Worm (Caenorhabditis elegans) whole organism, late embryonic: ENCODE results near the gene K02A6.2.

Experiments
- F13H6.1 ChIP-seq: sonication (generic microtip); optimal IDR thresholded peaks from 2 replicates; lab custom pipeline; 2016; ENCODE audit warnings: missing genetic modification characterization, missing compliant biosample characterization
- K09A11.1 ChIP-seq: sonication (generic microtip); optimal IDR thresholded peaks from 2 replicates; lab custom pipeline; 2017; ENCODE audit warnings: antibody characterized with exemption, mild to moderate bottlenecking, missing genetic modification characterization, missing compliant biosample characterization; ENCODE audit not compliant: insufficient read depth
- ahr-1 ChIP-seq: sonication (generic microtip); optimal IDR thresholded peaks from 2 replicates; lab custom pipeline; 2016; ENCODE audit warnings: missing genetic modification characterization, missing compliant biosample characterization
- ceh-2 ChIP-seq: sonication (generic microtip); optimal IDR thresholded peaks from 2 replicates; lab custom pipeline; 2016; ENCODE audit warnings: missing genotype, missing genetic modification characterization, missing compliant biosample characterization
- ceh-22 ChIP-seq: sonication (generic microtip); optimal IDR thresholded peaks from 2 replicates; lab custom pipeline; 2017; ENCODE audit warnings: missing biosample characterization, missing genetic modification characterization
- ceh-30 ChIP-seq: fragments of 150-350 bp; optimal IDR thresholded peaks from 2 replicates; lab custom pipeline; 2014; ENCODE audit warnings: missing biosample characterization, missing genetic modification characterization
- ceh-31 ChIP-seq: sonication (generic microtip); optimal IDR thresholded peaks from 2 replicates; lab custom pipeline; 2016; ENCODE audit warnings: missing genetic modification characterization, missing compliant biosample characterization
- ceh-48 ChIP-seq: sonication (generic microtip); optimal IDR thresholded peaks from 2 replicates; lab custom pipeline; 2016; ENCODE audit warnings: missing genetic modification characterization, inconsistent platforms, missing compliant biosample characterization
- ceh-9 ChIP-seq: sonication (generic microtip); optimal IDR thresholded peaks from 2 replicates; lab custom pipeline; 2016; ENCODE audit warnings: mild to moderate bottlenecking, missing genetic modification characterization, inconsistent platforms, missing compliant biosample characterization
- che-1 ChIP-seq: sonication (generic microtip); optimal IDR thresholded peaks from 2 replicates; lab custom pipeline; 2016; ENCODE audit warnings: mild to moderate bottlenecking, missing genetic modification characterization, missing compliant biosample characterization
- dve-1 ChIP-seq: sonication (generic microtip); optimal IDR thresholded peaks from 2 replicates; lab custom pipeline; 2017; ENCODE audit warnings: antibody characterized with exemption, mild to moderate bottlenecking, missing genetic modification characterization, missing compliant biosample characterization
- elt-4 ChIP-seq: sonication (generic microtip); optimal IDR thresholded peaks from 2 replicates; lab custom pipeline; 2016; ENCODE audit warnings: missing genetic modification characterization, missing compliant biosample characterization
- fkh-6 ChIP-seq: sonication (generic microtip); optimal IDR thresholded peaks from 2 replicates; lab custom pipeline; 2016; ENCODE audit warnings: missing genetic modification characterization, missing compliant biosample characterization
- gmeb-2 ChIP-seq: sonication (generic microtip); optimal IDR thresholded peaks from 2 replicates; lab custom pipeline; 2016; ENCODE audit warnings: missing genetic modification characterization, inconsistent platforms, missing compliant biosample characterization
- hlh-13 ChIP-seq: fragments of 200-800 bp; sonication (Bioruptor generic); optimal IDR thresholded peaks from 2 replicates; lab custom pipeline; 2018; ENCODE audit warnings: mild to moderate bottlenecking, missing genetic modification characterization, missing compliant biosample characterization
- hlh-30 ChIP-seq: sonication (generic microtip); optimal IDR thresholded peaks from 2 replicates; lab custom pipeline; 2017; ENCODE audit warnings: antibody characterized with exemption, missing genetic modification characterization, missing compliant biosample characterization; ENCODE audit not compliant: insufficient read depth
- hlh-6 ChIP-seq: sonication (generic microtip); optimal IDR thresholded peaks from 2 replicates; lab custom pipeline; 2016; ENCODE audit warnings: missing genotype, missing genetic modification characterization, missing compliant biosample characterization
- lim-6 ChIP-seq: sonication (generic microtip); optimal IDR thresholded peaks from 2 replicates; lab custom pipeline; 2016; ENCODE audit warnings: missing genetic modification characterization, missing compliant biosample characterization
- madf-2 ChIP-seq: sonication (generic microtip); optimal IDR thresholded peaks from 2 replicates; lab custom pipeline; 2017; ENCODE audit warnings: missing genetic modification characterization, missing compliant biosample characterization
- nhr-11 ChIP-seq: fragments of 150-350 bp; optimal IDR thresholded peaks from 2 replicates; lab custom pipeline; 2014; ENCODE audit warnings: missing biosample characterization, missing genetic modification characterization
- nhr-232 ChIP-seq: sonication (generic microtip); optimal IDR thresholded peaks from 2 replicates; lab custom pipeline; 2016; ENCODE audit warnings: missing genetic modification characterization, missing compliant biosample characterization
- odd-2 ChIP-seq: sonication (generic microtip); optimal IDR thresholded peaks from 2 replicates; lab custom pipeline; 2017; ENCODE audit warnings: antibody characterized with exemption, mild to moderate bottlenecking, missing genetic modification characterization, missing compliant biosample characterization
- pag-3 ChIP-seq: sonication (generic microtip); optimal IDR thresholded peaks from 2 replicates; lab custom pipeline; 2016; ENCODE audit warnings: missing compliant biosample characterization, missing genetic modification characterization, borderline replicate concordance
- pat-9 ChIP-seq: fragments of 200-800 bp; sonication (Bioruptor generic); optimal IDR thresholded peaks from 2 replicates; lab custom pipeline; 2018; ENCODE audit warnings: mild to moderate bottlenecking, missing genetic modification characterization, moderate library complexity, missing compliant biosample characterization
- pax-1 ChIP-seq: fragments of 150-350 bp; optimal IDR thresholded peaks from 2 replicates; lab custom pipeline; 2014; ENCODE audit warnings: missing biosample characterization, missing genetic modification characterization
- pha-4 ChIP-seq: fragments of 150-350 bp; optimal IDR thresholded peaks from 2 replicates; lab custom pipeline; 2018; ENCODE audit warnings: missing biosample characterization, missing genetic modification reagents, missing genetic modification characterization
- pqm-1 ChIP-seq: sonication (generic microtip); optimal IDR thresholded peaks from 2 replicates; lab custom pipeline; 2016; ENCODE audit warnings: missing genetic modification characterization, missing compliant biosample characterization
- ref-2 ChIP-seq: sonication (generic microtip); optimal IDR thresholded peaks from 2 replicates; lab custom pipeline; 2016; ENCODE audit warnings: missing genetic modification characterization, missing compliant biosample characterization
- rnt-1 ChIP-seq: sonication (generic microtip); optimal IDR thresholded peaks from 2 replicates; lab custom pipeline; 2016; ENCODE audit warnings: missing genetic modification characterization, missing compliant biosample characterization
- sdc-2 ChIP-seq: sonication (generic microtip); optimal IDR thresholded peaks from 2 replicates; lab custom pipeline; 2016; ENCODE audit warnings: missing genotype, missing genetic modification characterization, missing compliant biosample characterization
- sox-2 ChIP-seq: fragments of 200-800 bp; sonication (Bioruptor generic); IDR thresholded peaks from 2 replicates; pipeline ENCODE4 v1.3.6; 2022; ENCODE audit warnings: missing genetic modification reagents, missing genetic modification characterization, missing compliant biosample characterization
- sox-4 ChIP-seq: sonication (generic microtip); optimal IDR thresholded peaks from 2 replicates; lab custom pipeline; 2017; ENCODE audit warnings: mild to moderate bottlenecking, missing genetic modification characterization, inconsistent platforms, missing compliant biosample characterization
- tbx-2 ChIP-seq: sonication (generic microtip); optimal IDR thresholded peaks from 2 replicates; lab custom pipeline; 2016; ENCODE audit warnings: missing genetic modification characterization, missing compliant biosample characterization
- unc-42 ChIP-seq: sonication (generic microtip); optimal IDR thresholded peaks from 2 replicates; lab custom pipeline; 2016; ENCODE audit warnings: missing genotype, missing genetic modification characterization, missing compliant biosample characterization
- unc-55 ChIP-seq: sonication (generic microtip); optimal IDR thresholded peaks from 2 replicates; lab custom pipeline; 2017; ENCODE audit warnings: missing biosample characterization, missing genetic modification reagents, missing genetic modification characterization
- zip-5 ChIP-seq: sonication (generic microtip); optimal IDR thresholded peaks from 2 replicates; lab custom pipeline; 2016; ENCODE audit warnings: missing genetic modification characterization, missing compliant biosample characterization

The K02A6.2 gene

DNA sequence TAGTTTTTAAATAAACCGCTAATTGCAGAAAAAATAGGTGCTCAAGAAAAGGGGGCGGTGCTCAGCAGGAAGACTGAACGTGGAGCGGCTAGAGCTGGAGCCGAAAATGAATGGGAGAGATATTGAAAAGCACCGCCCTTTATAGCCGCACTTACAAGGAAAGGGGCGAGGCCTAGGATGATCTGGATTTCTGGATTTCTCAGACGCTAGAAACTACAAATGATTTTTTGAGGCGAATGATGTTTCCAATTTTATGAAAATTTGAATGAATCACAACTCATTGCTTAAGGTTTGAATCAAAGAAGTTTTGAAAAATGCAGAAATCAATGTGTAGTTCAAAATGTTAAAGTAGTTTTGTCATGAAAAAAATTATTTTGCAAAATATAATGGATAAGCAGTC is at the start of gene K02A6.2:
K02A6.2 (minus strand) TSS at position 101 of the 400 bp plus-strand sequence.
- TF ChIP-seq lim-6 (tag; lab: Kevin White, UChicago) (no peak), unc-42 (tag; lab: Kevin White, UChicago) (no peak), odd-2 (no peak), fkh-6 (tag; lab: Kevin White, UChicago) (no peak), unc-55 (GFP tag; lab: Kevin White, UChicago) (no peak), dve-1 (no peak), pag-3 (no peak), sdc-2 (tag; lab: Kevin White, UChicago) (no peak), sox-2 (GFP tag; lab: Robert Waterston, UW) (no peak), F13H6.1 (tag; lab: Kevin White, UChicago) (no peak), pqm-1 (tag; lab: Kevin White, UChicago) (no peak), nhr-11 (tag; lab: Kevin White, UChicago) (no peak), ceh-30 (no peak), hlh-30 (no peak), zip-5 (tag; lab: Kevin White, UChicago) (no peak)

DNA sequence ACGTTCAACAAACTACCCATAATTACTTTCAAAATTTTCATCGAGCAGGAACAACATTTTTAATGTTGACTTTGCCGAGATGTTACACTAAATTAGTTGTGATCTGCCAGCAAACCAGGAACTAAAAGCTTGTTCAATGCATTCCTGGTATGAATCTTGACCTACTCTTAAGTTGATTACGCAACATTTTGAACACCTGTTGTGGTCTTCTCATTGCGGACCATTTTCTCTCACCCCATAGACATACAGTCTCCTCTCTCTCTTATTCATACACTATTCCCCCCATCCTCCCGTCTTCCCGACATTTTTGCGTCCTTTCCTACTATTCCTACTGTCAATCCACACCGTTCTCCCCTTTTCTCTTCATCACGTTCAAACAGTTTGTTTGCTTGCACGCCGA is 48.7 kb upstream of the K02A6.2 start:
- peak; percentile 28 for TF ChIP-seq ceh-31
- peak; percentile 15 for TF ChIP-seq tbx-2 (tag; lab: Kevin White, UChicago)
- no peak for TF ChIP-seq ceh-2 (tag; lab: Kevin White, UChicago)
- TF ChIP-seq sdc-2 (tag; lab: Kevin White, UChicago) = no peak
- peak; percentile 18 for TF ChIP-seq ref-2 (tag; lab: Kevin White, UChicago)

DNA sequence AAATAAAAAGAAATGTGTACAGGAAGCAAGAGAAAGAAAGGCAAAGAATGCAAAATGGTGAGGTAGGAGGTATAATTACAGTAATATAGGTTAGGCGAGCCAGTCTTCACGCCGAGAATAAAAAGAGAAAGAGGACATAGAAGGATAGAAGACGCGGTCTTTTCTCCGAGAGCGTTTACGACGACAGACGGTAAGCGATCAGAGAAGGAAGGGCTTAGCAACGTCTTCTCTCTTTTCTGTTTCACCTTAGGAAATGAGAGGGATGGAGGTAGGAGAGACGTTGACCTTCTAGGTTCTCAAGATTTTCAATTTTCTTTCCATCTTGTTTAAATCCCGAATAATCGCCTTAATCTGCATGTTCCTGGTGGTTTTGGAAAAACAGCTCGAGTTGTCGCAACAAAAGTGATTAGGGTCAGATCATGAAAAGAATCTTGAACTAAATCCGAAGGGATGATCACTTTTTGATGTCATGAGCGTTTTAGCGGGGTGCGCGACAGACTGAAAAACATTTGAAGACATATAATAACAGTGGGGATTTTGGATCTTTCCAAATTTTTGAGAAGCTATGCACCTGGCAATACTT is 46.2 kb upstream of the K02A6.2 start, which contains the start of gene cutl-29:
cutl-29 (minus strand) TSS at position 51 of the 583 bp plus-strand sequence.
- TF ChIP-seq pha-4 (tag; lab: Kevin White, UChicago) (no peak), ceh-30 (no peak), ceh-31 (peak; percentile 11)

DNA sequence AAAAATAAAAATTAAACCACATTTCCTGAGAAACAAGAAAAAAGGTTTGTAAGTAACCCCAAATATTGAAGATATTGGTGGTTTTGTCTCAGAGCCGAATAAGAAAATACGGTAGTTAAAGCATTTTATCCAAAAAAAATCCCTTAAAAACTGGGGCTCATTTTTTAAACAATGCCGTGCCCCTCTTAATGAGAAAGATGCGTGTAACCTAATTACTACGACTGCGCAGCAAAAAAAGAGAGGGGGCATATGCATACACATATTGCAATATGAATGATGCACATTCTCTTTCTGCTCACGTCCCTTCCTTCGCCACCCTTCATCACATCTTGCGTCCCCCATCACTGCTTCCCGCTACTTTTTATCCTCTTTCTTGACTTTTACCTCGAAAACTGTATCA is 43.3 kb upstream of the K02A6.2 start:
- peak; percentile 14 for TF ChIP-seq ceh-31
- TF ChIP-seq sox-2 (GFP tag; lab: Robert Waterston, UW) = no peak
- peak; percentile 54 for TF ChIP-seq unc-42 (tag; lab: Kevin White, UChicago)
- TF ChIP-seq lim-6 (tag; lab: Kevin White, UChicago) = no peak

DNA sequence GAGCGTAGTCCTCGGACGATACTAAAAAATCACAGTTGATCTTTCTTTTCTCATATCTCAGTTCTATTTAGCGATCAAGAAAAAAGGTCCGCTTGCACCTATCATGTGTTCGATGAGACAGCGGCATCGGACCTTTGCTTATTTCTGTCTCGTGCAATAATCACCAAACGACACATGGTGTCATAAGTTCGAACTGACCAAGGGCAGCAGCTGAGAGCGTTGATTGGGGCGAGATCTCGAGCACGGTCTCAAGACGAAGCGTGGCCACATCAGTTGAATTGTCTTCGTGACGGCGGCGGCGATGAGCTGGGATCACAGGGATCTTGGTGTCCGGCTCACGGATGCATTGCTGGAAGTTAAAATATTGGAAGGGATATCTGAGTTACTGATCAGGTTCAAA is 37.9 kb upstream of the K02A6.2 start:
- TF ChIP-seq hlh-6 (tag; lab: Kevin White, UChicago) (no peak), pha-4 (tag; lab: Kevin White, UChicago) (no peak), fkh-6 (tag; lab: Kevin White, UChicago) (no peak), pax-1 (tag; lab: Kevin White, UChicago) (no peak), madf-2 (no peak), ahr-1 (tag; lab: Kevin White, UChicago) (no peak), sox-4 (tag; lab: Kevin White, UChicago) (no peak), K09A11.1 (tag; lab: Kevin White, UChicago) (no peak), gmeb-2 (tag; lab: Kevin White, UChicago) (no peak), hlh-13 (GFP tag; lab: Kevin White, UChicago) (no peak), ceh-48 (tag; lab: Kevin White, UChicago) (no peak), sox-2 (GFP tag; lab: Robert Waterston, UW) (no peak), ceh-22 (tag; lab: Kevin White, UChicago) (no peak), nhr-232 (tag; lab: Kevin White, UChicago) (no peak), ceh-31 (no peak)

DNA sequence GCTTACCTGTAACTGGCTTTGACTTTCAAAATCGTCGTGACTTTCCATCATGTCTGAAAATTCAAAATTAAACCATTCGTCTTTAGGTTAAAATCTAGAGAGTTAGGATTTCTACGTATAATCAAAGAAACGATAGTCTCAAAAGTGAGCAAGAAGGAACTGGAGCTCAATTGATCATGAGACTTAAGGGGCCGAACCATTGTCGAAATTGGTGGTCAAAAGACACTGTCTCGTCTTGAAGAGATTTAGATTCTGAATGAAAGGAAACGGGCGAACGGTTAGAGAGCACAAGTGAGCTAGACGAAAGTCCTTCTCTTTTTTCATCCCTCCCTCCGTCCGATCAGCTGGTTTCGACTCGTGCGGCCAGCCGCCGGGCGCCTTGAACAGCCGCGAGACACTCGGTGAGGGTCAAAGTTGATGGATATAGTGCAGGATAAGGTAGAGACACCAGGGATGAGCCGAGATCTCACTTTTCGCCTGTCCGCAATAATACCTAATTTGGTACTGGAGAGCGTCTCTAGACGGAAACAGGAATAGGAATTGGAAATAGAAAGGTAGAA is 36.4 kb upstream of the K02A6.2 start, which contains the start of gene M60.7:
M60.7 (minus strand) TSS at position 51 of the 560 bp plus-strand sequence.
- TF ChIP-seq ceh-9 (tag; lab: Kevin White, UChicago) (no peak), fkh-6 (tag; lab: Kevin White, UChicago) (no peak), rnt-1 (tag; lab: Kevin White, UChicago) (no peak), elt-4 (tag; lab: Kevin White, UChicago) (no peak), che-1 (tag; lab: Kevin White, UChicago) (no peak), pat-9 (no peak)
